In the genomic region with DNA sequence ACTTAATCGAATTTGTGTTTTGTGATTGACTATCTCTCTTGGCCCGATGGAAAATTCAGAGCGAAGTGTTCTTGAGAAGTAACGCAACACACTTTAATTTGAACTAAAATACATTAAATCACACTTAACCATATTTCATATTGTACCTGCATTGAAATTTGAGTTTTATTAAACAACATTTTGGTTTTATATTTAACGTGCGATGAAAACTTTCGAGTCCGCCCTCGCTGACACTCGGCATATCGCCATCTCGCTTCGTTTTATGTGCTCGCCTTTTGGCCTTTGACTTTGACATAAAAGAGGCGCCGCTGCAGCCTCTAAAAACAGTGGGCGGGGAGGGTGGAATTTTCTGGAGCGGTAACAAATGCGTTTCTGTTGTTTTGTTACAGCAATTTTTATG, we compare ENCODE assay signal across 1 fruit fly cellular context.
TF ChIP-seq lines count a peak whose summit lies in the region.

No protein-coding gene starts in this region.

TF ChIP-seq in whole organism, embryonic, 481 proteins besides CTCF, POLR2A, EP300 and RAD21 (continued from another document and continues in another):
- TF ChIP-seq CG32772 (GFP tag; IDR thresholded peaks at IDR 0.05; lab: Robert Waterston, UW) (peak; percentile 61), HmgZ (tag; optimal IDR thresholded peaks at IDR 0.05; lab: Kevin White, UChicago) (peak; percentile 19), CG17912 (GFP tag; optimal IDR thresholded peaks at IDR 0.05; lab: Kevin White, UChicago) (no peak), jing (GFP tag; optimal IDR thresholded peaks at IDR 0.05; lab: Kevin White, UChicago) (peak; percentile 16), CG10431 (GFP tag; optimal IDR thresholded peaks at IDR 0.05; lab: Kevin White, UChicago) (no peak), Lpt (GFP tag; optimal IDR thresholded peaks at IDR 0.05; lab: Kevin White, UChicago) (no peak), CG10979 (tag; optimal IDR thresholded peaks at IDR 0.05; lab: Kevin White, UChicago) (peak; percentile 86), Hr78 (GFP tag; optimal IDR thresholded peaks at IDR 0.05; lab: Kevin White, UChicago) (peak in 1 of 2 experiments; percentile 88), CG7372 (GFP tag; IDR thresholded peaks at IDR 0.05; lab: Robert Waterston, UW) (no peak), cas (GFP tag; IDR thresholded peaks at IDR 0.05; lab: Robert Waterston, UW) (no peak), Elba2 (GFP tag; optimal IDR thresholded peaks at IDR 0.05; lab: Kevin White, UChicago) (no peak), wek (GFP tag; optimal IDR thresholded peaks at IDR 0.05; lab: Kevin White, UChicago) (no peak), Sry-β (GFP tag; optimal IDR thresholded peaks at IDR 0.05; lab: Kevin White, UChicago) (no peak), CG2202 (tag; optimal IDR thresholded peaks at IDR 0.05; lab: Kevin White, UChicago) (peak; percentile 41), NfI (GFP tag; optimal IDR thresholded peaks at IDR 0.05; lab: Kevin White, UChicago) (peak; percentile 21), gce (GFP tag; IDR thresholded peaks at IDR 0.05; lab: Robert Waterston, UW) (no peak), Doc3 (GFP tag; IDR thresholded peaks at IDR 0.05; lab: Robert Waterston, UW; ENCODE audit: partially characterized antibody) (no peak), sd (tag; optimal IDR thresholded peaks at IDR 0.05; lab: Kevin White, UChicago) (peak; percentile 20), CG12299 (tag; optimal IDR thresholded peaks at IDR 0.05; lab: Kevin White, UChicago) (peak; percentile 20), CG12071 (GFP tag; optimal IDR thresholded peaks at IDR 0.05; lab: Kevin White, UChicago) (peak; percentile 51), Optix (GFP tag; IDR thresholded peaks at IDR 0.05; lab: Robert Waterston, UW) (peak; percentile 65), CG15601 (tag; optimal IDR thresholded peaks at IDR 0.05; lab: Kevin White, UChicago) (peak; percentile 61), CG2712 (tag; optimal IDR thresholded peaks at IDR 0.05; lab: Kevin White, UChicago) (peak; percentile 81), ranshi (GFP tag; IDR thresholded peaks at IDR 0.05; lab: Robert Waterston, UW) (peak; percentile 62), CG6654 (GFP tag; optimal IDR thresholded peaks at IDR 0.05; lab: Kevin White, UChicago) (peak; percentile 43), CG3726 (GFP tag; IDR thresholded peaks at IDR 0.05; lab: Robert Waterston, UW) (peak; percentile 65; the same call in 1 of the 3 replicates), CG16813 (GFP tag; IDR thresholded peaks at IDR 0.05; lab: Robert Waterston, UW; ENCODE audit: partially characterized antibody) (no peak), MBD-R2 (GFP tag; IDR thresholded peaks at IDR 0.05; lab: Robert Waterston, UW) (no peak), bbx (GFP tag; IDR thresholded peaks at IDR 0.05; lab: Robert Waterston, UW; ENCODE audit: partially characterized antibody) (no peak), bsh (GFP tag; optimal IDR thresholded peaks at IDR 0.05; lab: Kevin White, UChicago) (peak in 1 of 2 experiments; percentile 85), CG15011 (GFP tag; optimal IDR thresholded peaks at IDR 0.05; lab: Kevin White, UChicago) (peak; percentile 7), schlank (tag; optimal IDR thresholded peaks at IDR 0.05; lab: Kevin White, UChicago) (no peak), sim (GFP tag; IDR thresholded peaks at IDR 0.05; lab: Robert Waterston, UW) (peak; percentile 66; the same call in 1 of the 2 replicates), bcd (GFP tag; optimal IDR thresholded peaks at IDR 0.05; lab: Kevin White, UChicago) (peak; percentile 47), CG9932 (GFP tag; IDR thresholded peaks at IDR 0.05; lab: Robert Waterston, UW) (peak; percentile 47), CG3281 (GFP tag; optimal IDR thresholded peaks at IDR 0.05; lab: Kevin White, UChicago) (peak; percentile 18), gro (GFP tag; optimal IDR thresholded peaks at IDR 0.05; lab: Kevin White, UChicago) (no peak), HLH3B (GFP tag; IDR thresholded peaks at IDR 0.05; lab: Robert Waterston, UW) (peak; percentile 75), vfl (GFP tag; optimal IDR thresholded peaks at IDR 0.05; lab: Kevin White, UChicago) (no peak), Nf-YB (GFP tag; optimal IDR thresholded peaks at IDR 0.05; lab: Kevin White, UChicago) (peak; percentile 39), NC2α (GFP tag; optimal IDR thresholded peaks at IDR 0.05; lab: Kevin White, UChicago) (no peak), zf30C (GFP tag; optimal IDR thresholded peaks at IDR 0.05; lab: Kevin White, UChicago) (no peak), CG11398 (GFP tag; optimal IDR thresholded peaks at IDR 0.05; lab: Kevin White, UChicago) (peak; percentile 2), CG1602 (GFP tag; optimal IDR thresholded peaks at IDR 0.05; lab: Kevin White, UChicago) (peak; percentile 51), cad (GFP tag; optimal IDR thresholded peaks at IDR 0.05; lab: Kevin White, UChicago) (no peak), lilli (GFP tag; optimal IDR thresholded peaks at IDR 0.05; lab: Kevin White, UChicago) (peak; percentile 58), CG12236 (GFP tag; optimal IDR thresholded peaks at IDR 0.05; lab: Kevin White, UChicago) (no peak), ap (GFP tag; IDR thresholded peaks at IDR 0.05; lab: Robert Waterston, UW) (peak; percentile 53), E2f2 (GFP tag; IDR thresholded peaks at IDR 0.05; lab: Robert Waterston, UW) (peak; percentile 38; the same call in 1 of the 2 replicates), ttk (GFP tag; IDR thresholded peaks at IDR 0.05; lab: Robert Waterston, UW) (peak; percentile 47; the same call in 1 of the 2 replicates), grn (GFP tag; optimal IDR thresholded peaks at IDR 0.05; lab: Kevin White, UChicago) (peak; percentile 23), H15 (GFP tag; IDR thresholded peaks at IDR 0.05; lab: Robert Waterston, UW) (peak; percentile 68; the same call in 2 of the 3 replicates), PHDP (tag; optimal IDR thresholded peaks at IDR 0.05; lab: Kevin White, UChicago) (peak; percentile 61), CG10209 (GFP tag; optimal IDR thresholded peaks at IDR 0.05; lab: Kevin White, UChicago) (peak; percentile 63), CG10267 (tag; optimal IDR thresholded peaks at IDR 0.05; lab: Kevin White, UChicago) (peak; percentile 65), Rx (GFP tag; IDR thresholded peaks at IDR 0.05; lab: Robert Waterston, UW) (0 out of 2 replicates have a peak, but pooled peaks have one; percentile 28), abd-A (tag; optimal IDR thresholded peaks at IDR 0.05; lab: Kevin White, UChicago) (peak; percentile 66), br (optimal IDR thresholded peaks at IDR 0.05; lab: Kevin White, UChicago) (no peak), CG8478 (optimal IDR thresholded peaks at IDR 0.05; lab: Kevin White, UChicago) (no peak), dm (GFP tag; optimal IDR thresholded peaks at IDR 0.05; lab: Kevin White, UChicago) (peak; percentile 15), Dll (GFP tag; IDR thresholded peaks at IDR 0.05; lab: Robert Waterston, UW; ENCODE audit: partially characterized antibody) (no peak), HLH4C (GFP tag; IDR thresholded peaks at IDR 0.05; lab: Robert Waterston, UW; ENCODE audit: partially characterized antibody) (no peak), CG18599 (GFP tag; optimal IDR thresholded peaks at IDR 0.05; lab: Kevin White, UChicago) (peak; percentile 69), dmrt11E (tag; optimal IDR thresholded peaks at IDR 0.05; lab: Kevin White, UChicago) (peak; percentile 85), Nf-YA (GFP tag; IDR thresholded peaks at IDR 0.05; lab: Robert Waterston, UW) (peak; percentile 43; the same call in 1 of the 2 replicates), CG31388 (GFP tag; optimal IDR thresholded peaks at IDR 0.05; lab: Kevin White, UChicago) (no peak), CoRest (tag; optimal IDR thresholded peaks at IDR 0.05; lab: Kevin White, UChicago) (peak; percentile 71), B-H1 (GFP tag; IDR thresholded peaks at IDR 0.05; lab: Robert Waterston, UW) (no peak), sna (GFP tag; IDR thresholded peaks at IDR 0.05; lab: Robert Waterston, UW; ENCODE audit: partially characterized antibody) (no peak), crp (GFP tag; optimal IDR thresholded peaks at IDR 0.05; lab: Kevin White, UChicago) (no peak), CG6683 (GFP tag; optimal IDR thresholded peaks at IDR 0.05; lab: Kevin White, UChicago) (no peak), CG8924 (tag; optimal IDR thresholded peaks at IDR 0.05; lab: Kevin White, UChicago) (peak; percentile 62), Ets65A (GFP tag; lab: Kevin White, UChicago) (peak; percentile 90), CG7963 (GFP tag; IDR thresholded peaks at IDR 0.05; lab: Robert Waterston, UW; ENCODE audit: partially characterized antibody) (no peak), tin (GFP tag; optimal IDR thresholded peaks at IDR 0.05; lab: Kevin White, UChicago) (peak; percentile 66), CG13287 (GFP tag; IDR thresholded peaks at IDR 0.05; lab: Robert Waterston, UW; ENCODE audit: partially characterized antibody) (no peak), CG12155 (GFP tag; optimal IDR thresholded peaks at IDR 0.05; lab: Kevin White, UChicago) (peak; percentile 24), CG18011 (GFP tag; optimal IDR thresholded peaks at IDR 0.05; lab: Kevin White, UChicago) (no peak), Nf-YC (tag; optimal IDR thresholded peaks at IDR 0.05; lab: Kevin White, UChicago) (no peak), gsb-n (tag; optimal IDR thresholded peaks at IDR 0.05; lab: Kevin White, UChicago) (peak; percentile 73), CG7745 (tag; optimal IDR thresholded peaks at IDR 0.05; lab: Kevin White, UChicago) (no peak), h (optimal IDR thresholded peaks at IDR 0.05; lab: Kevin White, UChicago) (no peak), lbe (GFP tag; optimal IDR thresholded peaks at IDR 0.05; lab: Kevin White, UChicago) (no peak), CG6791 (GFP tag; IDR thresholded peaks at IDR 0.05; lab: Robert Waterston, UW; ENCODE audit: partially characterized antibody) (no peak), CG2889 (GFP tag; IDR thresholded peaks at IDR 0.05; lab: Robert Waterston, UW) (no peak), gsb (GFP tag; IDR thresholded peaks at IDR 0.05; lab: Robert Waterston, UW) (no peak), hb (GFP tag; IDR thresholded peaks at IDR 0.05; lab: Robert Waterston, UW; ENCODE audit: partially characterized antibody) (no peak), CG3995 (GFP tag; optimal IDR thresholded peaks at IDR 0.05; lab: Kevin White, UChicago) (no peak), CG2199 (GFP tag; IDR thresholded peaks at IDR 0.05; lab: Robert Waterston, UW) (peak; percentile 60; the same call in 1 of the 3 replicates), kah (GFP tag; optimal IDR thresholded peaks at IDR 0.05; lab: Kevin White, UChicago) (peak; percentile 3), al (GFP tag; IDR thresholded peaks at IDR 0.05; lab: Robert Waterston, UW) (no peak), D19B (GFP tag; optimal IDR thresholded peaks at IDR 0.05; lab: Kevin White, UChicago) (no peak), fd96Cb (tag; optimal IDR thresholded peaks at IDR 0.05; lab: Kevin White, UChicago) (peak; percentile 72), Hr39 (optimal IDR thresholded peaks at IDR 0.05; lab: Kevin White, UChicago) (no peak), Sox100B (GFP tag; optimal IDR thresholded peaks at IDR 0.05; lab: Kevin White, UChicago) (peak; percentile 41), cwo (GFP tag; optimal IDR thresholded peaks at IDR 0.05; lab: Kevin White, UChicago) (peak; percentile 26), Sox102F (GFP tag; optimal IDR thresholded peaks at IDR 0.05; lab: Kevin White, UChicago) (peak; percentile 72), Dek (tag; optimal IDR thresholded peaks at IDR 0.05; lab: Kevin White, UChicago) (no peak), CG1647 (GFP tag; optimal IDR thresholded peaks at IDR 0.05; lab: Kevin White, UChicago) (no peak), CG11723 (GFP tag; optimal IDR thresholded peaks at IDR 0.05; lab: Kevin White, UChicago) (peak; percentile 47), ERR (GFP tag; optimal IDR thresholded peaks at IDR 0.05; lab: Kevin White, UChicago) (peak; percentile 34), nerfin-2 (GFP tag; IDR thresholded peaks at IDR 0.05; lab: Robert Waterston, UW; ENCODE audit: partially characterized antibody) (no peak), zfh1 (GFP tag; IDR thresholded peaks at IDR 0.05; lab: Robert Waterston, UW) (peak; percentile 80), Dip3 (GFP tag; optimal IDR thresholded peaks at IDR 0.05; lab: Kevin White, UChicago) (no peak), Dfd (GFP tag; optimal IDR thresholded peaks at IDR 0.05; lab: Kevin White, UChicago) (no peak), insv (GFP tag; optimal IDR thresholded peaks at IDR 0.05; lab: Kevin White, UChicago) (no peak), gcm (GFP tag; optimal IDR thresholded peaks at IDR 0.05; lab: Kevin White, UChicago) (peak; percentile 40), Bdp1 (GFP tag; optimal IDR thresholded peaks at IDR 0.05; lab: Kevin White, UChicago) (no peak), jigr1 (GFP tag; IDR thresholded peaks at IDR 0.05; lab: Robert Waterston, UW) (no peak; the same call in 2 of the 3 replicates), CG16815 (GFP tag; optimal IDR thresholded peaks at IDR 0.05; lab: Kevin White, UChicago) (peak; percentile 59), CG6175 (GFP tag; IDR thresholded peaks at IDR 0.05; lab: Robert Waterston, UW) (no peak), CG8290 (GFP tag; optimal IDR thresholded peaks at IDR 0.05; lab: Kevin White, UChicago) (no peak), CG8290 (tag; optimal IDR thresholded peaks at IDR 0.05; lab: Kevin White, UChicago) (peak in 1 of 2 experiments; percentile 73), fu2 (GFP tag; optimal IDR thresholded peaks at IDR 0.05; lab: Kevin White, UChicago) (no peak), ken (GFP tag; IDR thresholded peaks at IDR 0.05; lab: Robert Waterston, UW) (peak; percentile 82), stc (GFP tag; IDR thresholded peaks at IDR 0.05; lab: Robert Waterston, UW) (0 out of 2 replicates have a peak, but pooled peaks have one; percentile 34), HHEX (GFP tag; optimal IDR thresholded peaks at IDR 0.05; lab: Kevin White, UChicago) (peak; percentile 43), ab (GFP tag; optimal IDR thresholded peaks at IDR 0.05; lab: Kevin White, UChicago) (peak; percentile 11), ash1 (GFP tag; optimal IDR thresholded peaks at IDR 0.05; lab: Kevin White, UChicago) (no peak), ro (GFP tag; IDR thresholded peaks at IDR 0.05; lab: Robert Waterston, UW) (no peak), MTF-1 (GFP tag; optimal IDR thresholded peaks at IDR 0.05; lab: Kevin White, UChicago; ENCODE audit: borderline replicate concordance) (peak; percentile 8), Bgb (GFP tag; IDR thresholded peaks at IDR 0.05; lab: Robert Waterston, UW; ENCODE audit: partially characterized antibody) (no peak), CG14710 (tag; optimal IDR thresholded peaks at IDR 0.05; lab: Kevin White, UChicago) (peak; percentile 79), caup (GFP tag; optimal IDR thresholded peaks at IDR 0.05; lab: Kevin White, UChicago; ENCODE audit: severe bottlenecking) (no peak), CG13775 (GFP tag; optimal IDR thresholded peaks at IDR 0.05; lab: Kevin White, UChicago) (peak; percentile 29), CG16779 (GFP tag; IDR thresholded peaks at IDR 0.05; lab: Robert Waterston, UW) (no peak)
